Fruit fly (Drosophila melanogaster) whole organism, embryonic: ENCODE results near the gene CG14227.

Experiments used
- Ada2b ChIP-seq: fragments of 200-800 bp; sonication (Bioruptor generic); IDR thresholded peaks from 2 replicates; pipeline ENCODE4 v1.3.6; 2022; ENCODE audit warnings: missing biosample characterization, missing genetic modification characterization
- Aef1 ChIP-seq: fragments of 200-800 bp; sonication (Bioruptor generic); IDR thresholded peaks from 3 replicates; pipeline ENCODE4 v1.3.6; 2022; ENCODE audit warnings: missing biosample characterization, missing genetic modification characterization
- Bdp1 ChIP-seq: fragments of 200-800 bp; sonication (Bioruptor generic); optimal IDR thresholded peaks from 3 replicates; lab custom pipeline; 2016; ENCODE audit warnings: missing biosample characterization, missing genetic modification characterization
- CG11085 ChIP-seq: fragments of 200-800 bp; sonication (Bioruptor generic); IDR thresholded peaks from 2 replicates; pipeline ENCODE4 v1.3.6; 2022; ENCODE audit warnings: missing biosample characterization, missing genetic modification characterization
- CG11093 ChIP-seq: fragments of 200-800 bp; sonication (Bioruptor generic); IDR thresholded peaks from 3 replicates; pipeline ENCODE4 v1.3.6; 2022; ENCODE audit warnings: missing biosample characterization, missing genetic modification characterization
- CG11247 ChIP-seq: fragments of 200-800 bp; sonication (Bioruptor generic); IDR thresholded peaks from 2 replicates; pipeline ENCODE4 v1.3.6; 2022; ENCODE audit warnings: missing biosample characterization, missing genetic modification characterization
- CG12104 ChIP-seq: fragments of 200-800 bp; sonication (Bioruptor generic); optimal IDR thresholded peaks from 3 replicates; lab custom pipeline; 2016; ENCODE audit warnings: missing biosample characterization, missing genetic modification characterization
- CG12236 ChIP-seq: fragments of 200-800 bp; sonication (Bioruptor generic); optimal IDR thresholded peaks from 2 replicates; lab custom pipeline; 2016; ENCODE audit warnings: missing biosample characterization, missing genetic modification characterization
- CG12391 ChIP-seq: fragments of 200-800 bp; sonication (Bioruptor generic); optimal IDR thresholded peaks from 3 replicates; lab custom pipeline; 2018; ENCODE audit warnings: missing biosample characterization, mild to moderate bottlenecking, missing genetic modification characterization, moderate library complexity
- CG13296 ChIP-seq: fragments of 200-800 bp; sonication (Bioruptor generic); optimal IDR thresholded peaks from 3 replicates; lab custom pipeline; 2018; ENCODE audit warnings: missing biosample characterization, mild to moderate bottlenecking, missing genetic modification characterization
- CG14014 ChIP-seq: fragments of 200-800 bp; sonication (Bioruptor generic); IDR thresholded peaks from 2 replicates; pipeline ENCODE4 v1.3.6; 2022; ENCODE audit warnings: missing biosample characterization, missing genetic modification characterization
- CG14050 ChIP-seq: fragments of 200-800 bp; sonication (Bioruptor generic); IDR thresholded peaks from 3 replicates; pipeline ENCODE4 v1.3.6; 2022; ENCODE audit warnings: missing biosample characterization, missing genetic modification characterization
- CG15514 ChIP-seq: fragments of 200-800 bp; sonication (Bioruptor generic); optimal IDR thresholded peaks from 3 replicates; lab custom pipeline; 2017; ENCODE audit warnings: missing biosample characterization, missing genetic modification characterization, mild to moderate bottlenecking, moderate library complexity, missing genetic modification reagents
- CG18599 ChIP-seq: fragments of 200-800 bp; sonication (Bioruptor generic); optimal IDR thresholded peaks from 3 replicates; lab custom pipeline; 2017; ENCODE audit warnings: missing biosample characterization, missing genetic modification characterization, mild to moderate bottlenecking, moderate library complexity, missing genetic modification reagents
- CG18619 ChIP-seq: fragments of 200-800 bp; sonication (Bioruptor generic); optimal IDR thresholded peaks from 3 replicates; lab custom pipeline; 2017; ENCODE audit warnings: missing biosample characterization, mild to moderate bottlenecking, missing genetic modification characterization
- CG30403 ChIP-seq: fragments of 200-800 bp; sonication (Bioruptor generic); optimal IDR thresholded peaks from 3 replicates; lab custom pipeline; 2016; ENCODE audit warnings: missing biosample characterization, missing genetic modification characterization
- CG3281 ChIP-seq: fragments of 200-800 bp; sonication (Bioruptor generic); optimal IDR thresholded peaks from 3 replicates; lab custom pipeline; 2017; ENCODE audit warnings: missing biosample characterization, mild to moderate bottlenecking, missing genetic modification characterization
- CG34224 ChIP-seq: fragments of 200-800 bp; sonication (Bioruptor generic); IDR thresholded peaks from 3 replicates; pipeline ENCODE4 v1.3.6; 2022; ENCODE audit warnings: missing biosample characterization, missing genetic modification characterization; ENCODE audit not compliant: partially characterized antibody
- CG4730 ChIP-seq: fragments of 200-800 bp; sonication (Bioruptor generic); IDR thresholded peaks from 2 replicates; pipeline ENCODE4 v1.3.6; 2022; ENCODE audit warnings: missing biosample characterization, missing genetic modification characterization
- CG4820 ChIP-seq: fragments of 200-800 bp; sonication (Bioruptor generic); optimal IDR thresholded peaks from 3 replicates; lab custom pipeline; 2016; ENCODE audit warnings: missing biosample characterization, missing genetic modification characterization
- CG6175 ChIP-seq: fragments of 200-800 bp; sonication (Bioruptor generic); IDR thresholded peaks from 3 replicates; pipeline ENCODE4 v1.3.6; 2022; ENCODE audit warnings: missing biosample characterization, missing genetic modification characterization
- CG9727 ChIP-seq: fragments of 200-800 bp; sonication (Bioruptor generic); optimal IDR thresholded peaks from 3 replicates; lab custom pipeline; 2017; ENCODE audit warnings: missing biosample characterization, mild to moderate bottlenecking, missing genetic modification characterization
- Chrac-16 ChIP-seq: fragments of 200-800 bp; sonication (Bioruptor generic); optimal IDR thresholded peaks from 3 replicates; lab custom pipeline; 2016; ENCODE audit warnings: missing biosample characterization, missing genetic modification characterization
- HLH54F ChIP-seq: fragments of 200-800 bp; sonication (Bioruptor generic); optimal IDR thresholded peaks from 3 replicates; lab custom pipeline; 2016; ENCODE audit warnings: missing biosample characterization, missing genetic modification characterization
- Hr51 ChIP-seq, 2 experiments: fragments of 200-800 bp; sonication (Bioruptor generic); optimal IDR thresholded peaks; 2 replicates in 1 of 2; 3 replicates in 1 of 2; lab custom pipeline; 2016 to 2018; ENCODE audit warnings: missing biosample characterization in 2 of 2, missing genetic modification characterization in 2 of 2, mild to moderate bottlenecking in 1 of 2, moderate library complexity in 1 of 2
- Lpt ChIP-seq: fragments of >200 bp; optimal IDR thresholded peaks from 2 replicates; lab custom pipeline; 2018; ENCODE audit warnings: missing biosample characterization, missing genetic modification characterization
- Sox102F ChIP-seq: fragments of 200-800 bp; sonication (Bioruptor generic); optimal IDR thresholded peaks from 2 replicates; lab custom pipeline; 2018; ENCODE audit warnings: missing biosample characterization, mild to moderate bottlenecking, missing genetic modification characterization, moderate library complexity
- ci ChIP-seq: fragments of 200-800 bp; sonication (Bioruptor generic); IDR thresholded peaks from 3 replicates; pipeline ENCODE4 v1.3.6; 2022; ENCODE audit warnings: missing biosample characterization, missing genetic modification characterization
- dm ChIP-seq: fragments of 200-800 bp; sonication (Bioruptor generic); optimal IDR thresholded peaks from 3 replicates; lab custom pipeline; 2016; ENCODE audit warnings: missing biosample characterization, missing genetic modification characterization
- dmrt11E ChIP-seq: fragments of 200-800 bp; sonication (Bioruptor generic); optimal IDR thresholded peaks from 3 replicates; lab custom pipeline; 2018; ENCODE audit warnings: missing biosample characterization, mild to moderate bottlenecking, missing genetic modification characterization, moderate library complexity
- fd102C ChIP-seq: fragments of 200-800 bp; sonication (Bioruptor generic); optimal IDR thresholded peaks from 2 replicates; lab custom pipeline; 2018; ENCODE audit warnings: missing biosample characterization, mild to moderate bottlenecking, missing genetic modification characterization, moderate library complexity
- fd3F ChIP-seq: fragments of 200-800 bp; sonication (Bioruptor generic); optimal IDR thresholded peaks from 2 replicates; lab custom pipeline; 2018; ENCODE audit warnings: missing biosample characterization, mild to moderate bottlenecking, missing genetic modification characterization, moderate library complexity
- ham ChIP-seq: fragments of 200-800 bp; sonication (Bioruptor generic); IDR thresholded peaks from 2 replicates; pipeline ENCODE4 v1.3.6; 2022; ENCODE audit warnings: missing biosample characterization, missing genetic modification characterization
- ind ChIP-seq: fragments of 200-800 bp; sonication (Bioruptor generic); optimal IDR thresholded peaks from 3 replicates; lab custom pipeline; 2016; ENCODE audit warnings: missing biosample characterization, missing genetic modification characterization
- mld ChIP-seq: fragments of 200-800 bp; sonication (Bioruptor generic); IDR thresholded peaks from 3 replicates; pipeline ENCODE4 v1.3.6; 2022; ENCODE audit warnings: missing biosample characterization, missing genetic modification characterization; ENCODE audit not compliant: partially characterized antibody
- nom ChIP-seq: fragments of 200-800 bp; sonication (Bioruptor generic); optimal IDR thresholded peaks from 2 replicates; lab custom pipeline; 2017; ENCODE audit warnings: missing biosample characterization, missing genetic modification characterization, mild to moderate bottlenecking, moderate library complexity, missing genetic modification reagents
- psq ChIP-seq: fragments of 200-800 bp; sonication (Bioruptor generic); optimal IDR thresholded peaks from 2 replicates; lab custom pipeline; 2017; ENCODE audit warnings: missing biosample characterization, missing genetic modification characterization
- ro ChIP-seq: fragments of 200-800 bp; sonication (Bioruptor generic); IDR thresholded peaks from 2 replicates; pipeline ENCODE4 v1.3.6; 2022; ENCODE audit warnings: missing biosample characterization, missing genetic modification characterization
- sens-2 ChIP-seq: fragments of 200-800 bp; sonication (Bioruptor generic); IDR thresholded peaks from 2 replicates; pipeline ENCODE4 v1.3.6; 2022; ENCODE audit warnings: missing biosample characterization, missing genetic modification characterization
- sna ChIP-seq: fragments of 200-800 bp; sonication (Bioruptor generic); IDR thresholded peaks from 2 replicates; pipeline ENCODE4 v1.3.6; 2022; ENCODE audit warnings: missing biosample characterization, missing genetic modification characterization; ENCODE audit not compliant: partially characterized antibody
- tll ChIP-seq, 2 experiments: fragments of 200-800 bp in 1 of 2; fragments of >200 bp in 1 of 2; sonication (Bioruptor generic) in 1 of 2; optimal IDR thresholded peaks; 2 replicates each; lab custom pipeline; 2017 to 2019; ENCODE audit warnings: missing biosample characterization in 2 of 2, missing genetic modification characterization in 2 of 2, mild to moderate bottlenecking in 1 of 2, moderate library complexity in 1 of 2
- toy ChIP-seq: fragments of 200-800 bp; sonication (Bioruptor generic); IDR thresholded peaks from 2 replicates; pipeline ENCODE4 v1.3.6; 2022; ENCODE audit warnings: missing biosample characterization, missing genetic modification characterization
- ttk ChIP-seq: fragments of 200-800 bp; sonication (Bioruptor generic); IDR thresholded peaks from 2 replicates; pipeline ENCODE4 v2.1.2; 2022; ENCODE audit warnings: missing biosample characterization, missing genetic modification characterization
- zfh1 ChIP-seq: fragments of 200-800 bp; sonication (Bioruptor generic); IDR thresholded peaks from 3 replicates; pipeline ENCODE4 v1.3.6; 2022; ENCODE audit warnings: missing biosample characterization, missing genetic modification characterization

Gene CG14227

dm6 chrX:19666991-19667409 lies 21.7 kb downstream of the CG14227 start, which contains the start of gene Zw (continued):
- TF ChIP-seq sna (GFP tag; lab: Robert Waterston, UW), result no peak
- TF ChIP-seq CG30403 (GFP tag; lab: Kevin White, UChicago), result peak; percentile 60
- TF ChIP-seq nom (GFP tag; lab: Kevin White, UChicago), result peak; percentile 11
- no peak for TF ChIP-seq ro (GFP tag; lab: Robert Waterston, UW)
- no peak for TF ChIP-seq toy (GFP tag; lab: Robert Waterston, UW)
- TF ChIP-seq CG4820 (GFP tag; lab: Kevin White, UChicago), result peak; percentile 31
- peak; percentile 60 for TF ChIP-seq CG11085 (GFP tag; lab: Robert Waterston, UW)
- TF ChIP-seq CG13296, result peak; percentile 28
- peak; percentile 26; the same call in 1 of the 3 replicates for TF ChIP-seq CG34224 (GFP tag; lab: Robert Waterston, UW)
- TF ChIP-seq CG14014 (GFP tag; lab: Robert Waterston, UW), result peak; percentile 35; the same call in 1 of the 2 replicates
- peak; percentile 45; the same call in 1 of the 2 replicates for TF ChIP-seq ttk (GFP tag; lab: Robert Waterston, UW)
- peak; percentile 30 for TF ChIP-seq dmrt11E (tag; lab: Kevin White, UChicago)
- TF ChIP-seq ci, result peak; percentile 78
- TF ChIP-seq CG15514 (GFP tag; lab: Kevin White, UChicago), result peak; percentile 7
- peak; percentile 21 for TF ChIP-seq CG12391 (tag; lab: Kevin White, UChicago)
- peak; percentile 62; the same call in 2 of the 3 replicates for TF ChIP-seq zfh1 (GFP tag; lab: Robert Waterston, UW)
- peak; percentile 89 for TF ChIP-seq CG6175
- TF ChIP-seq Hr51 (GFP tag; optimal IDR thresholded peaks at IDR 0.05; lab: Kevin White, UChicago), result peak; percentile 2 to 3
- no peak for TF ChIP-seq CG12236 (GFP tag; lab: Kevin White, UChicago)
- TF ChIP-seq CG9727, result no peak
- peak; percentile 52 for TF ChIP-seq CG11247
- TF ChIP-seq Bdp1 (GFP tag; lab: Kevin White, UChicago), result no peak
- peak; percentile 14 for TF ChIP-seq CG3281 (GFP tag; lab: Kevin White, UChicago)
- no peak for TF ChIP-seq tll (GFP tag; optimal IDR thresholded peaks at IDR 0.05; lab: Kevin White, UChicago)
- TF ChIP-seq fd102C (GFP tag; lab: Kevin White, UChicago), result no peak
- no peak for TF ChIP-seq CG12104 (GFP tag; lab: Kevin White, UChicago)
- TF ChIP-seq Aef1, result peak; percentile 72
- peak; percentile 5 for TF ChIP-seq dm (GFP tag; lab: Kevin White, UChicago)
- TF ChIP-seq CG14050 (GFP tag; lab: Robert Waterston, UW), result no peak
- peak; percentile 53 for TF ChIP-seq Chrac-16 (GFP tag; lab: Kevin White, UChicago)
- TF ChIP-seq CG18599 (GFP tag; lab: Kevin White, UChicago), result peak; percentile 14
- peak; percentile 48; the same call in 1 of the 2 replicates for TF ChIP-seq Ada2b (GFP tag; lab: Robert Waterston, UW)
- TF ChIP-seq CG4730 (GFP tag; lab: Robert Waterston, UW), result peak; percentile 42; the same call in 1 of the 2 replicates
- TF ChIP-seq Sox102F, result peak; percentile 26
- no peak for TF ChIP-seq sens-2 (GFP tag; lab: Robert Waterston, UW)
- TF ChIP-seq ind (GFP tag; lab: Kevin White, UChicago), result peak; percentile 64
- TF ChIP-seq Lpt (GFP tag; lab: Kevin White, UChicago), result no peak
- peak; percentile 53 for TF ChIP-seq HLH54F
- no peak for TF ChIP-seq fd3F (GFP tag; lab: Kevin White, UChicago)
- TF ChIP-seq ham (GFP tag; lab: Robert Waterston, UW), result no peak
- no peak for TF ChIP-seq mld (GFP tag; lab: Robert Waterston, UW)
- no peak for TF ChIP-seq psq (GFP tag; lab: Kevin White, UChicago)
- TF ChIP-seq CG18619, result peak; percentile 16
- TF ChIP-seq CG11093 (GFP tag; lab: Robert Waterston, UW), result no peak; the same call in 2 of the 3 replicates
